Worm (Caenorhabditis elegans) whole organism, L4 larva: ENCODE data around the gene ucp-4.

Source experiments
- F44E2.7 ChIP-seq: fragments of 200-800 bp; sonication (Bioruptor generic); IDR thresholded peaks from 2 replicates; pipeline ENCODE4 v2.1.2; 2022; ENCODE audit warnings: missing genetic modification characterization, missing compliant biosample characterization
- ZK546.5 ChIP-seq, 2 experiments: sonication (generic microtip); optimal IDR thresholded peaks; 2 replicates each; lab custom pipeline; 2017; ENCODE audit warnings: missing biosample characterization in 2 of 2, missing genetic modification characterization in 2 of 2
- ceh-20 ChIP-seq: fragments of 200-800 bp; sonication (Bioruptor generic); IDR thresholded peaks from 2 replicates; pipeline ENCODE4 v1.3.6; 2022; ENCODE audit warnings: missing genetic modification reagents, missing genetic modification characterization, missing compliant biosample characterization
- ceh-32 ChIP-seq: sonication (generic microtip); optimal IDR thresholded peaks from 2 replicates; lab custom pipeline; 2016; ENCODE audit warnings: mild to moderate bottlenecking, missing genetic modification characterization, missing compliant biosample characterization; ENCODE audit not compliant: poor library complexity
- ceh-62 ChIP-seq: sonication (generic microtip); optimal IDR thresholded peaks from 2 replicates; lab custom pipeline; 2017; ENCODE audit warnings: missing biosample characterization, missing genetic modification characterization
- ces-1 ChIP-seq: fragments of 150-350 bp; sonication (generic microtip); optimal IDR thresholded peaks from 4 replicates; lab custom pipeline; 2014; ENCODE audit warnings: missing biosample characterization, missing genetic modification reagents, missing genetic modification characterization
- ctbp-1 ChIP-seq: fragments of 200-800 bp; sonication (Bioruptor generic); IDR thresholded peaks from 2 replicates; pipeline ENCODE4 v1.3.6; 2022; ENCODE audit warnings: missing genetic modification reagents, missing genetic modification characterization, missing compliant biosample characterization
- daf-16 ChIP-seq, 3 experiments: sonication (generic microtip); optimal IDR thresholded peaks; 2 replicates each; lab custom pipeline; 2016 to 2017; ENCODE audit warnings: missing genetic modification characterization in 3 of 3, missing genetic modification reagents in 3 of 3, mild to moderate bottlenecking in 2 of 3, missing compliant biosample characterization in 2 of 3, missing biosample characterization in 1 of 3, moderate library complexity in 1 of 3
- dmd-6 ChIP-seq: fragments of 200-800 bp; sonication (Bioruptor generic); IDR thresholded peaks from 2 replicates; pipeline ENCODE4 v1.3.6; 2022; ENCODE audit warnings: missing genetic modification reagents, missing genetic modification characterization, missing compliant biosample characterization
- dmd-8 ChIP-seq: fragments of 200-800 bp; sonication (Bioruptor generic); IDR thresholded peaks from 2 replicates; pipeline ENCODE4 v1.3.6; 2022; ENCODE audit warnings: missing genetic modification characterization, missing compliant biosample characterization
- dmd-9 ChIP-seq: fragments of 200-800 bp; sonication (Bioruptor generic); IDR thresholded peaks from 2 replicates; pipeline ENCODE4 v1.3.6; 2022; ENCODE audit warnings: missing genetic modification reagents, missing genetic modification characterization, missing compliant biosample characterization
- dve-1 ChIP-seq: sonication (generic microtip); optimal IDR thresholded peaks from 2 replicates; lab custom pipeline; 2017; ENCODE audit warnings: antibody characterized with exemption, mild to moderate bottlenecking, missing genetic modification characterization, missing compliant biosample characterization; ENCODE audit not compliant: insufficient read depth
- egl-27 ChIP-seq: sonication (generic microtip); optimal IDR thresholded peaks from 3 replicates; lab custom pipeline; 2017; ENCODE audit warnings: missing biosample characterization, missing genetic modification reagents, missing genetic modification characterization
- fkh-10 ChIP-seq: fragments of 150-350 bp; optimal IDR thresholded peaks from 2 replicates; lab custom pipeline; 2014; ENCODE audit warnings: missing biosample characterization, missing genetic modification reagents, missing genetic modification characterization
- gei-8 ChIP-seq: fragments of 200-800 bp; sonication (Bioruptor generic); optimal IDR thresholded peaks from 2 replicates; lab custom pipeline; 2018; ENCODE audit warnings: mild to moderate bottlenecking, missing genetic modification characterization, missing compliant biosample characterization
- hlh-11 ChIP-seq: fragments of 200-800 bp; sonication (Bioruptor generic); optimal IDR thresholded peaks from 2 replicates; lab custom pipeline; 2018; ENCODE audit warnings: mild to moderate bottlenecking, missing genetic modification characterization, missing compliant biosample characterization
- jun-1 ChIP-seq: fragments of 150-350 bp; optimal IDR thresholded peaks from 2 replicates; lab custom pipeline; 2014; ENCODE audit warnings: missing biosample characterization, missing genetic modification reagents, missing genetic modification characterization
- lin-13 ChIP-seq: fragments of 150-350 bp; optimal IDR thresholded peaks from 2 replicates; lab custom pipeline; 2014; ENCODE audit warnings: missing biosample characterization, missing genetic modification reagents, missing genetic modification characterization
- lin-15B ChIP-seq: fragments of 150-350 bp; sonication (generic microtip); optimal IDR thresholded peaks from 3 replicates; lab custom pipeline; 2014; ENCODE audit warnings: missing biosample characterization, missing genetic modification characterization
- lin-29 ChIP-seq: fragments of 200-800 bp; sonication (Bioruptor generic); IDR thresholded peaks from 2 replicates; pipeline ENCODE4 v1.3.6; 2022; ENCODE audit warnings: missing genetic modification reagents, missing genetic modification characterization, missing compliant biosample characterization
- lin-38 ChIP-seq: fragments of 200-800 bp; sonication (Bioruptor generic); IDR thresholded peaks from 2 replicates; pipeline ENCODE4 v1.3.6; 2022; ENCODE audit warnings: missing genetic modification reagents, missing genetic modification characterization, missing compliant biosample characterization
- lin-39 ChIP-seq: fragments of 150-350 bp; optimal IDR thresholded peaks from 2 replicates; lab custom pipeline; 2014; ENCODE audit warnings: missing biosample characterization, missing genetic modification reagents, missing genetic modification characterization
- lir-3 ChIP-seq: sonication (generic microtip); optimal IDR thresholded peaks from 2 replicates; lab custom pipeline; 2016; ENCODE audit warnings: mild to moderate bottlenecking, missing genetic modification characterization, missing compliant biosample characterization
- lsy-2 ChIP-seq, 2 experiments: fragments of 150-350 bp in 1 of 2; sonication (generic microtip) in 1 of 2; optimal IDR thresholded peaks; 2 replicates each; lab custom pipeline; 2014 to 2017; ENCODE audit warnings: missing biosample characterization in 2 of 2, missing genetic modification characterization in 2 of 2
- mep-1 ChIP-seq: fragments of 150-350 bp; sonication (generic microtip); optimal IDR thresholded peaks from 3 replicates; lab custom pipeline; 2014; ENCODE audit warnings: missing biosample characterization, missing genetic modification characterization
- mxl-2 ChIP-seq: fragments of 200-800 bp; sonication (Bioruptor generic); conservative IDR thresholded peaks from 2 replicates; pipeline ENCODE4 v1.3.6; 2022; ENCODE audit warnings: missing genetic modification reagents, missing genetic modification characterization, missing compliant biosample characterization
- nhr-102 ChIP-seq: sonication (generic microtip); optimal IDR thresholded peaks from 2 replicates; lab custom pipeline; 2016; ENCODE audit warnings: mild to moderate bottlenecking, missing genetic modification characterization, moderate library complexity, missing compliant biosample characterization
- nhr-25 ChIP-seq: sonication (generic microtip); optimal IDR thresholded peaks from 2 replicates; lab custom pipeline; 2017; ENCODE audit warnings: missing genetic modification characterization, mild to moderate bottlenecking, missing compliant biosample characterization, antibody characterized with exemption, moderate library complexity, borderline replicate concordance; ENCODE audit not compliant: insufficient read depth
- nhr-28 ChIP-seq: fragments of 150-350 bp; optimal IDR thresholded peaks from 2 replicates; lab custom pipeline; 2014; ENCODE audit warnings: missing biosample characterization, missing genetic modification characterization
- nhr-41 ChIP-seq: fragments of 200-800 bp; sonication (Bioruptor generic); IDR thresholded peaks from 2 replicates; pipeline ENCODE4 v1.3.6; 2022; ENCODE audit warnings: missing genetic modification reagents, missing genetic modification characterization, missing compliant biosample characterization
- nhr-48 ChIP-seq: sonication (generic microtip); optimal IDR thresholded peaks from 2 replicates; lab custom pipeline; 2016; ENCODE audit warnings: mild to moderate bottlenecking, missing genetic modification characterization, missing compliant biosample characterization
- nhr-6 ChIP-seq: fragments of 150-350 bp; optimal IDR thresholded peaks from 2 replicates; lab custom pipeline; 2014; ENCODE audit warnings: missing biosample characterization, missing genetic modification characterization
- nhr-76 ChIP-seq: fragments of 150-350 bp; optimal IDR thresholded peaks from 2 replicates; lab custom pipeline; 2014; ENCODE audit warnings: missing biosample characterization, missing genetic modification characterization
- pha-4 ChIP-seq, 2 experiments: fragments of 150-350 bp in 1 of 2; fragments of 200-800 bp in 1 of 2; sonication (Bioruptor generic) in 1 of 2; IDR thresholded peaks in 1 of 2; optimal IDR thresholded peaks in 1 of 2; 2 replicates each; pipeline versions ENCODE4 v1.3.6 to Lab custom; 2014 to 2022; ENCODE audit warnings: missing genetic modification characterization in 2 of 2, missing genetic modification reagents in 2 of 2, missing biosample characterization in 1 of 2, missing compliant biosample characterization in 1 of 2
- saeg-2 ChIP-seq: fragments of 200-800 bp; sonication (Bioruptor generic); IDR thresholded peaks from 2 replicates; pipeline ENCODE4 v1.3.6; 2022; ENCODE audit warnings: missing genetic modification reagents, missing genetic modification characterization, missing compliant biosample characterization
- spr-1 ChIP-seq: sonication (generic microtip); optimal IDR thresholded peaks from 2 replicates; lab custom pipeline; 2016; ENCODE audit warnings: mild to moderate bottlenecking, missing genetic modification characterization, missing compliant biosample characterization
- tra-1 ChIP-seq: fragments of 200-800 bp; sonication (Bioruptor generic); IDR thresholded peaks from 2 replicates; pipeline ENCODE4 v1.3.6; 2022; ENCODE audit warnings: missing genetic modification reagents, missing genetic modification characterization, missing compliant biosample characterization
- unc-39 ChIP-seq: sonication (generic microtip); optimal IDR thresholded peaks from 2 replicates; lab custom pipeline; 2017; ENCODE audit warnings: missing biosample characterization, missing genetic modification characterization
- unc-62 ChIP-seq, 3 experiments: fragments of 150-350 bp in 1 of 3; sonication (generic microtip); optimal IDR thresholded peaks in 2 of 3; peaks in 1 of 3; 1 replicate in 1 of 3; 2 replicates in 2 of 3; lab custom pipeline; 2014 to 2017; ENCODE audit warnings: missing biosample characterization in 3 of 3, missing genetic modification characterization in 3 of 3, missing genetic modification reagents in 3 of 3, missing genotype in 1 of 3
- ztf-11 ChIP-seq: fragments of 150-350 bp; optimal IDR thresholded peaks from 2 replicates; lab custom pipeline; 2014; ENCODE audit warnings: missing biosample characterization, missing genetic modification characterization

Gene ucp-4

DNA sequence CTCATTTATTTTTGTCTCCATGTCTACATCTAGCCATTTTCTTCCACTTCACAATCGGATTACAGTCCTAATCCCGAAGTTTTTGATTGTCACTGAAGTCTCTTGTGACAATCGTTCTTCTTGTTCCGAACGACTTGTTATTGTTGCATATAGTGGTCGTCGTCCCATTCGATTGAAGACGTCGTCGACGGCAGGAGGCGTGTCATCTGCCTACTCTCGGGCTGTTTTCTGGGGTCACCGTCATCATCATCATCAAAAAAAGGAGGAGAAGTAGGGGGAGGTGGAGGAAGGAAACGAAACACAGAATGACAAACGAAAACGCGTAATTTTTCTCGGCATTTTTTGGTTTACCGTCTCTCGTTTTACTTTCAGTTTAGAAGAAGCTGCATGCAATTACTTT lies 29.0 kb upstream of the ucp-4 start, which contains the start of gene F44A2.3:
F44A2.3 (plus strand) TSS at position 301 of the 400 bp plus-strand sequence.
- TF ChIP-seq dmd-8 (GFP tag; lab: Robert Waterston, UW) (no peak), dve-1 (tag; lab: Kevin White, UChicago) (peak; percentile 9), nhr-76 (tag; lab: Kevin White, UChicago) (no peak), ceh-62 (no peak), lin-15B (tag; lab: Kevin White, UChicago) (no peak), lir-3 (no peak)

DNA sequence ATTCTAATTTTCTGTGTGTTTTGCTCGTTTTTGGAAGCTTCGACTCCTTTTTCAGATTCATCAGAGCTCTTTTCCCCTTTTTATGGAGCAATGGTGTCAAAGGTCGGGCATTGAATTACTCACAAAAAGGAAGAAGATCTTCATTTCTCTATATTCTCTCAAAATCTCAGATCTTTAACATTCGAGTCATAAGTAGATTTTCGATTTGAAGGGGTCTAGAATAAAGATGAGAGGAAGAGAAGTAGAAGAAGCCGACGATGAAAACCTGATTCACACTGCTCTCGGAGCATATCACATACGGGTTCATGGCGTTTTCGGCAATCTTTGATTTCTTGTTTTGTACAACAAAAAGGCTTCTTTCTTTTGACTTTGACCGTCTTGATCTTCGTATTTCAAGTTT lies 21.7 kb upstream of the ucp-4 start:
- TF ChIP-seq fkh-10 (GFP tag; lab: Kevin White, UChicago), result peak; percentile 65
- no peak for TF ChIP-seq ces-1 (GFP tag; lab: Kevin White, UChicago)

DNA sequence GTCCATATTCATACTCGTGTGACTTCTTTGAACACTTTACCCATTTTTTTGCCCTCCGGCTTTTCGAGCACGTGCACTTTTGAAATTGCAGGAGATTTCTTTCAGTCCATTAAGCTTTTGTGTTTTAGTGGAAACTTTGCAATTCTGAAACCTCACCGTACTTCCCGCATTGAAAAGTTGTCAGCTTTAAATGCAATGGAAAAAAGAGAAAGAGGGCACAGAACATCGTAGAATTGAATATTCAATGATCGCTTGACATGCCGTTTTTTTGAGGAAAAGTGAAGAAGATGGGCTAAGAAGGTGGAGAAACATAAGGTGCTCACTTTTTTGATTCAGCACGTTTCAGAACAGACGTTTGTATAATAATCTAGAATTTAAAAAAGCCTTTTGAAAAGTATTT lies 19.7 kb upstream of the ucp-4 start:
- TF ChIP-seq saeg-2 (GFP tag; lab: Robert Waterston, UW) (no peak), unc-62 (GFP tag; optimal IDR thresholded peaks at IDR 0.05 in 1 of 2; lab: Kevin White, UChicago) (peak in 1 of 2 experiments; percentile 96), unc-62 (tag; optimal IDR thresholded peaks at IDR 0.05; lab: Kevin White, UChicago) (no peak), gei-8 (GFP tag; lab: Kevin White, UChicago) (no peak)

DNA sequence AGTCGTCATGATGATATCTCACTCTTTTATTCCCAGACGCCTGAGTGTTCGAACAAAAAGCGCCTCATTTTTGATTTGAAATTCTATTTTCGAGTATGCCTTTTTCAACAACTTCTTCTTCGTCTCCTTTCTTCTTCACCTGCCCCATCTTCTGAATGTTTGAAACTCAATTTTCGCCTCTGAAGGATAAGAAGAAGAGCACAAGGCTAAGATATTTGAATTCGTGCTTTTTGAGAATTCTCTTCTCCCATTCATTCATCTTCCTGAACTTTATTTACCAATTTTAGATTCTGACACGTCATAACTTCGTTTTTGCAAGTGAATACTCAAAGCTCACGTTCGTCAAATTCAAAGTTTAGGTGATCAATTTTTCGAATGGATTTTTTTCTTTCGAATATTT lies 17.1 kb upstream of the ucp-4 start:
- TF ChIP-seq fkh-10 (GFP tag; lab: Kevin White, UChicago) (peak; percentile 65), mep-1 (tag; lab: Kevin White, UChicago) (no peak), ctbp-1 (GFP tag; lab: Robert Waterston, UW) (0 out of 2 replicates have a peak, but pooled peaks have one; percentile 41)

DNA sequence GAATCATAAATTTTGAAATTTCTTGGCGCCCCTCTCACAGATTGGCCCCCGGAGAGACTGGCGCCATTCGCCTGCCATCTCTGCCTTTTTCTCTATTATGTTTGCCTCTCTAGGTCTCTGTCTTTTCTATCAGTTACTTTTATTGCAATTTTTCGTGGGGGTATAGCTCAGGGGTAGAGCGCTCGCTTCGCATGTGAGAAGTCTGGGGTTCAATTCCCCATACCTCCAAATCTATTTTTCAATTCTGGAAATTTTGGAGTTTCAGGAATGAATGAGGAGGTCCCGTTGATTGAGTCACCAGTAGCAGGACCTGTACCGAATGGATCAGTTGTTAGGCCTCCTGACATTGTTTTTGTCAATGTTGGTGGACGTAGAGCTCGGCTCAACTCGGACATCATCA lies 16.1 kb upstream of the ucp-4 start, which contains the start of gene kvs-3:
kvs-3 (plus strand) TSS at position 266 of the 400 bp plus-strand sequence.
- no peak for TF ChIP-seq hlh-11
- TF ChIP-seq nhr-6 (tag; lab: Kevin White, UChicago), result no peak
- no peak for TF ChIP-seq lin-15B (tag; lab: Kevin White, UChicago)
- no peak for TF ChIP-seq jun-1 (tag; lab: Kevin White, UChicago)
- peak; percentile 11 for TF ChIP-seq lin-13 (GFP tag; lab: Kevin White, UChicago)
- TF ChIP-seq nhr-25 (tag; lab: Kevin White, UChicago), result no peak
- peak; percentile 76 for TF ChIP-seq lin-29 (GFP tag; lab: Robert Waterston, UW)
- peak; percentile 39 for TF ChIP-seq nhr-28
- no peak for TF ChIP-seq ZK546.5 (tag; optimal IDR thresholded peaks at IDR 0.05; lab: Kevin White, UChicago)
- TF ChIP-seq dve-1 (tag; lab: Kevin White, UChicago), result no peak
- peak; percentile 99 for TF ChIP-seq dmd-8 (GFP tag; lab: Robert Waterston, UW)
- peak; percentile 80 for TF ChIP-seq ceh-20 (GFP tag; lab: Robert Waterston, UW)
- TF ChIP-seq egl-27 (tag; lab: Kevin White, UChicago), result no peak
- TF ChIP-seq ztf-11 (tag; lab: Kevin White, UChicago), result no peak
- TF ChIP-seq gei-8 (GFP tag; lab: Kevin White, UChicago), result peak; percentile 89
- TF ChIP-seq lin-39, result no peak
- peak; percentile 96 for TF ChIP-seq F44E2.7 (GFP tag; lab: Robert Waterston, UW)
- TF ChIP-seq dmd-9 (GFP tag; lab: Robert Waterston, UW), result peak; percentile 75
- TF ChIP-seq lsy-2 (tag; optimal IDR thresholded peaks at IDR 0.05; lab: Kevin White, UChicago), result peak in 1 of 2 experiments; percentile 48
- TF ChIP-seq daf-16 (GFP tag; optimal IDR thresholded peaks at IDR 0.05; lab: Kevin White, UChicago), result peak; percentile 48 to 85
- TF ChIP-seq daf-16 (tag; optimal IDR thresholded peaks at IDR 0.05; lab: Kevin White, UChicago), result no peak
- no peak for TF ChIP-seq unc-39 (tag; lab: Kevin White, UChicago)
- peak; percentile 95 for TF ChIP-seq pha-4 (GFP tag; IDR thresholded peaks at IDR 0.05; lab: Robert Waterston, UW)
- TF ChIP-seq pha-4 (tag; optimal IDR thresholded peaks at IDR 0.05; lab: Kevin White, UChicago), result no peak
- TF ChIP-seq unc-62 (GFP tag; optimal IDR thresholded peaks at IDR 0.05 in 1 of 2; lab: Kevin White, UChicago), result peak in 1 of 2 experiments; percentile 84
- TF ChIP-seq unc-62 (tag; optimal IDR thresholded peaks at IDR 0.05; lab: Kevin White, UChicago), result no peak
- peak; percentile 97 for TF ChIP-seq tra-1 (GFP tag; lab: Robert Waterston, UW)
- TF ChIP-seq nhr-48, result peak; percentile 55
- no peak for TF ChIP-seq ceh-32
- peak; percentile 87 for TF ChIP-seq mxl-2 (GFP tag; lab: Robert Waterston, UW)
- peak; percentile 74 for TF ChIP-seq spr-1 (tag; lab: Kevin White, UChicago)
- TF ChIP-seq lin-38 (GFP tag; lab: Robert Waterston, UW), result no peak; the same call in none of the 2 replicates
- TF ChIP-seq dmd-6 (GFP tag; lab: Robert Waterston, UW), result peak; percentile 75
- no peak for TF ChIP-seq nhr-102 (tag; lab: Kevin White, UChicago)
- peak; percentile 97 for TF ChIP-seq nhr-41
